Fruit fly (Drosophila melanogaster) S2 (cell line): ENCODE measurements around the gene Top2.

ENCODE experiments used
- CG8478 ChIP-seq: fragments of >200 bp; optimal IDR thresholded peaks from 2 replicates; lab custom pipeline; 2018
- CTCF ChIP-seq, 2 experiments: fragments of >200 bp; optimal IDR thresholded peaks; 2 replicates each; lab custom pipeline; 2018

DNA sequence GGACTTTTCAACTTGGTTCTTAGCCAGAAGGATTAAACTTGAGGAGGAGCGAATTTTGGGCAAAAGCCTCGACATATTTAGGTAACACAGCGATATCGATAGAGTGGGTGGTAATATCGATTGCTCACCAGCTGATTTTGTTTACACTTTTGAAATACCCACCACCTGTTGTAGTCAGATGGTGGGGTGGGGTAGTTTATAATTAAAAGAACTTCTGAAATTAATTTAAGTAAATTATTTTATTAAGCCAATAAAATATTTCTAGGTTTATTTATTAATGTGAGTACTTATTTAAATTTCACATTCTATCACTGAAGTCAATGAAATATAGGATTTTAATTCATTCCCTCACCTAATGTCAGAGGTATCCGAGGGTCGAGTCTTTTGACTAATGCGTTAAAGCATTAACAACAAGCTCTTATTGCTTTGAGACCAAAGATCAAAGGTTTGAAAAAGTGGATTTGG, 36.7 kb upstream of the Top2 start, which contains the start of the genes CG10194 and CG18094:
- no peak for TF ChIP-seq CTCF (optimal IDR thresholded peaks at IDR 0.05; lab: Kevin White, UChicago)
- no peak for TF ChIP-seq CG8478 (lab: Kevin White, UChicago)
